Worm (Caenorhabditis elegans) whole organism, young adult: ENCODE measurements around the gene mdt-20.

ENCODE experiments used
- F49E8.2 ChIP-seq: sonication (generic microtip); optimal IDR thresholded peaks from 3 replicates; lab custom pipeline; 2017; ENCODE audit warnings: missing genetic modification characterization, mild to moderate bottlenecking, missing compliant biosample characterization, antibody characterized with exemption, moderate library complexity; ENCODE audit not compliant: insufficient read depth
- ceh-100 ChIP-seq: fragments of 200-800 bp; sonication (Bioruptor generic); IDR thresholded peaks from 2 replicates; pipeline ENCODE4 v1.3.6; 2022; ENCODE audit warnings: missing genetic modification reagents, missing genetic modification characterization, missing compliant biosample characterization
- dpl-1 ChIP-seq: fragments of 150-350 bp; optimal IDR thresholded peaks from 2 replicates; lab custom pipeline; 2014; ENCODE audit warnings: missing biosample characterization, missing genetic modification reagents, missing genetic modification characterization
- mxl-1 ChIP-seq: sonication (generic microtip); optimal IDR thresholded peaks from 2 replicates; lab custom pipeline; 2016; ENCODE audit warnings: missing genetic modification characterization, missing compliant biosample characterization
- snpc-3.4 ChIP-seq: sonication (generic microtip); optimal IDR thresholded peaks from 2 replicates; lab custom pipeline; 2017; ENCODE audit warnings: missing genetic modification characterization, mild to moderate bottlenecking, missing compliant biosample characterization, antibody characterized with exemption, moderate library complexity, missing genotype, missing genetic modification reagents

DNA sequence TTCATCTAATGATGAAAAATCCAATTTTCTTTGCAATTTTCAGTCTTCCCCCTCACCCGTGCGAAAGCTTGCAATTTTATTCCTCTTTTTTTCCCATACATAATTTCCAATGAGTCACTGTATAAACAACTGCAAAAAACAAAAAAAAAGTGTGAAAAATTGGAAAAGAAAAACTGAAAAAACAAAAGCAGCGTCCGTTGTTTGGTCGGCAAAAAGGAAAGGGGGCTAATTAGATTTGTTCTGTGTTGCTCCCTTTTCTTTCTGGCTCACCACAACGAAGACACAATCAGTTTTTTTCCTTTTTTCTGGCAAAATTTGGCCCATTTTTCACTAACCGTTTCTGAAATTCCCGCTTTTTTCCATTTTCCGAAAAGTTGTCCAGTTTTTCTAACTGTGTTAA lies 24.8 kb downstream of the mdt-20 start:
- TF ChIP-seq dpl-1 (GFP tag; lab: Kevin White, UChicago): no peak
- TF ChIP-seq ceh-100 (GFP tag; lab: Robert Waterston, UW): no peak
- TF ChIP-seq mxl-1 (tag; lab: Kevin White, UChicago): no peak
- TF ChIP-seq snpc-3.4: no peak
- no peak for TF ChIP-seq F49E8.2 (tag; lab: Kevin White, UChicago)
